Worm (Caenorhabditis elegans): ENCODE results near the gene magi-1.

- TF ChIP-seq ztf-23 (GFP tag; IDR thresholded peaks at IDR 0.05) = no peak
- TF ChIP-seq ztf-29 (GFP tag; IDR thresholded peaks at IDR 0.05) = no peak
- no peak for TF ChIP-seq med-1 (GFP tag; optimal IDR thresholded peaks at IDR 0.05; ENCODE audit: insufficient read depth)
- no peak for TF ChIP-seq klf-2 (GFP tag; conservative IDR thresholded peaks at IDR 0.05)
- no peak for TF ChIP-seq flt-1 (GFP tag; IDR thresholded peaks at IDR 0.05)
- TF ChIP-seq T22C8.4 (GFP tag; IDR thresholded peaks at IDR 0.05) = no peak
- TF ChIP-seq tab-1 (GFP tag; IDR thresholded peaks at IDR 0.05) = no peak
- TF ChIP-seq cog-1 (tag; optimal IDR thresholded peaks at IDR 0.05) = no peak
- TF ChIP-seq ref-1 (GFP tag; conservative IDR thresholded peaks at IDR 0.05) = no peak
Observed at ce11 chrIV:11755003-11755402, 40.2 kb downstream of the magi-1 start, which contains the start of gene T12A7.10.
